Worm (Caenorhabditis elegans) whole organism, dauer: ENCODE measurements around the gene Y116A8B.1.

Experiments
- unc-62 ChIP-seq: sonication (generic microtip); optimal IDR thresholded peaks from 2 replicates; lab custom pipeline; 2017; ENCODE audit warnings: missing biosample characterization, missing genetic modification reagents, missing genetic modification characterization

Gene Y116A8B.1

ce11 chrIV:17216048-17216447 lies at the start of gene Y116A8B.1:
Gene Y116A8B.1, plus strand, starts transcription at chrIV:17216348.
- no peak for TF ChIP-seq unc-62

ce11 chrIV:17166974-17167373 lies 49.2 kb upstream of the Y116A8B.1 start, which contains the start of gene skr-12:
Gene skr-12, plus strand, starts transcription at chrIV:17167274.
- TF ChIP-seq unc-62, result no peak

ce11 chrIV:17171732-17172131 lies 44.4 kb upstream of the Y116A8B.1 start:
- no peak for TF ChIP-seq unc-62

- TF ChIP-seq unc-62, result no peak
Observed at ce11 chrIV:17174087-17174486, 42.1 kb upstream of the Y116A8B.1 start.

DNA sequence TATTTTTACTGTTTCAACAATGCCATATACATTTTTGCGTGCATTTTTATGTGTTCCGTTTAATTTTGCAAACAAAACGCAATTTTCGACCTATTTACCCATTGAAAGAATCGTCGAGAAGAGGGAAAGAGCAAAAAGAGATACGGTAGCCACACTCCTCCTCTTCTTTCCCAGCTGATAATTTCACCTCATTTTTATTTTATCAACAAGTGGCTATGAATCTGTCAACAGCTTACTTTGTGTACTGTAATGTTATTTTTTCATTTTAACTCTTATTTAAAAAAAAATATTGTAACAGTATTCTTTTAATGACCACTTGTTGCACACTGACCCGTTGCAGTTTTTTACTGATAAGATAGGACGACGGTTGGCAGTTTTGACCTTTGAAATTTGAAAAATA lies 41.2 kb upstream of the Y116A8B.1 start:
- TF ChIP-seq unc-62, result no peak

- no peak for TF ChIP-seq unc-62
Observed at ce11 chrIV:17176177-17176576, 40.0 kb upstream of the Y116A8B.1 start, which contains the start of gene C52D10.3. Gene C52D10.3, plus strand, starts transcription at chrIV:17176477.

DNA sequence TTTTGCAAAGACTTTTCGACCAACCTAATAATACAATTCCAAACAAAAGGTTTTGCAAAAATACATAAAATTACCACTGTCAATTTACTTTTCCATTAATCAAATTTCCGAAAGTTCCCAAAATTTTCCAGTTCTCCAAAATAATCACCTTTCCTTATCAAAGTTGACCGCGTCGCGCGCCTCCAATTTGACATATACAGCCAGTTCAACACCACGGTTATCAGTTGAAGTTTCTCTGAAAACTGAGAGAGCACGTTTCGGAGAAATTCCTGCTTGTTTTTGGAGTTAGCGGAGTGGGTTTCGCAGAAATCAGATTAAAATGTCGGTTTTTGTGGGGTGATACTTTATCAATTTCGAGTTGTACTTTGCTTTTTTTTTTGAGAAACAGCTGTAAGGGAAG lies 37.1 kb upstream of the Y116A8B.1 start:
- no peak for TF ChIP-seq unc-62

- TF ChIP-seq unc-62, result no peak
Observed at ce11 chrIV:17179565-17179964, 36.6 kb upstream of the Y116A8B.1 start.

ce11 chrIV:17183032-17183608 lies 33.0 kb upstream of the Y116A8B.1 start:
- TF ChIP-seq unc-62, result no peak

DNA sequence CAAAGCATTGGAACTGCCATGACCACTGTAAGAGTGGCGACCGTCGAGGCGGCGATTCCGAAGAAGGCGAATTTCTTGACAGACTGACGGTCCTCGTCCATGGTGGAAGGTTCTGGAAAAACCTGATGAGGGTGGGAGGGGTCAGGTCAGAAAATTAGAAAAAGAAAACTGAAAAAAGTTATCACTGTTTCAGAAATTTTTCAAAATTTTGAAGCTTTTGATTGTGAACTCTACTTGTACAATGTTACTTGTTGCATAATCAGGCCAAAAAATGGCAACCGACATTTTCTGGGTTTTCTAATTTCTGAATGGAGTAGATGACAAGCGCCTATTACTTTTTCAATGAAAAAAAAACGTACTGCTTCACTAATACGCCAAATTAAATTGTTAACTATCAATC lies 32.5 kb upstream of the Y116A8B.1 start, which contains the start of gene col-138:
TSS of gene col-138 (minus strand) at position 101 of the 400 bp plus-strand sequence.
- no peak for TF ChIP-seq unc-62

DNA sequence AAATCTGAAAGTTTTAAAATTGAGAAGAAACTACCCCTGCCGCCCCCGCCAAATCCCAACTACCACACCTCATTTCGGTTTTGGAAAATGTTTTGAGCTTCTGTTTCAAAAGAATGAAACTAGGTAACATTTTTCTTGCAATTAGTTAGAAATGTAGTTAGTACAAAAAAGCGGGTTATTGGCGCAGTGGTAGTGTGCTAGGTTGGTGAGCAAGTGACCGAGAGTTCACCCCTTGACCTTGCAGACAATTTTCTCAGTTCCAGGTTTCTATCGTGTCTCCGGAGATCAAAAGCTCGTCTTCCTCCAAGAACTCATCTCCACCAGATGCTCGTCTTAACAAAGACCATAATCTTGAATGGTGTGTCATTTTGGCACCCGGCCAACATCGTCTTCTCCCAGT lies 27.0 kb upstream of the Y116A8B.1 start:
- TF ChIP-seq unc-62, result no peak

ce11 chrIV:17191791-17192190 lies 24.4 kb upstream of the Y116A8B.1 start, which contains the start of gene flp-17:
Gene flp-17, minus strand, starts transcription at chrIV:17191891.
- no peak for TF ChIP-seq unc-62

DNA sequence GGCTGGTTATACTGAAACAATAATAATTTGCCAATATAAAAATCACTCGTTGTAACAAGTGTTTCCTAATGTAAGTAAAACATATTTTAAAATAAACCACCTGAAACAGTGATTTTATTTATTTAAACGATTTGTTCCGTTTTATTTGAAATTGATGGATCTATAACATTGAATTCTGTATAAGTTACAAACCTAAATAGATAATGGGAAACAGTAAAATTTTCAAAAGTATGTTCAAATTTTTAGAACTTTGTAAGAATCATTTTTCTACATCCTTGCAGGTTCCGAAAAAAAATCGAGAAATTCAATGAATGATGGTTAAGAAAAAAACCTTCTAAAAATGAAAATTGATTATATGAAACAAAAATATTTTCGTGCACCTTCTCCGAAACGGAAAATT lies 22.7 kb upstream of the Y116A8B.1 start:
- TF ChIP-seq unc-62, result no peak

DNA sequence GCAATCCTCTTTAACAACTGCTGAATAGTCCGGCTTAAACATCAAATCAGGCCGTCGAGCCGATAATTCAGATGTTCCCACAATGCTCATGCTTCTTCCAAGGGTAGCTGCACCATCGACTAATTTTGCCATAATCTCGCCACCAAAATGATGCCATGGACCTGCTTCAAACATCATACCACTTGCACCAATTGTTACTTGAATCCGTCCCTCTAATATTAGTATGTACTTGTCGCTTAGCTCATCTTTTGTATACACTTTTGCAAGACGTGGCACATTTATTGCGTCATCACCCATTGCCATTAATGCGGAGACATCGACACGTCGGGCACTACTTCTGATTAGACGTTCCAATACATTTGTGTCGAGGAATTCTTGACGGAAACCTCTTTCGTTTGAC lies 16.4 kb upstream of the Y116A8B.1 start:
- TF ChIP-seq unc-62, result no peak

DNA sequence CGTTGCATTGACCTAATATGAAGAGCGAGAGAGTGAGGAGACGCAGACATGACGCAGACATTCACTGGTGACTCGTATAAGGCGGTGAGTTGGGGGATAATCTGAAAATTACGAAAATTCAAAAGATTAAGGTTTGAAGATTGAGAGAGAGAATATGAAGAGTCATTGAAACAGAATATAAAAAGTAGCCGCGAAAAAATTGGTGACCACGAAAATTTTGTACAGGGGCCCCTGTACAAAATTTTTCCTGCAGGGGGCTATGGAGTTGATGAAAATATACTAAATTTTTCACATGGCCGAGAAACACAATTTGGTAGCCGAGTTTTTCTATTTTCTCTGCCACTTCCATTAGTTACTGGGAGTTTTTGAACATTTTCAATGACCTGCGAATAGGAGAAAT lies 9.4 kb upstream of the Y116A8B.1 start, which contains the start of gene cnnm-1:
TSS of gene cnnm-1 (minus strand) at position 101 of the 400 bp plus-strand sequence.
- TF ChIP-seq unc-62, result no peak

DNA sequence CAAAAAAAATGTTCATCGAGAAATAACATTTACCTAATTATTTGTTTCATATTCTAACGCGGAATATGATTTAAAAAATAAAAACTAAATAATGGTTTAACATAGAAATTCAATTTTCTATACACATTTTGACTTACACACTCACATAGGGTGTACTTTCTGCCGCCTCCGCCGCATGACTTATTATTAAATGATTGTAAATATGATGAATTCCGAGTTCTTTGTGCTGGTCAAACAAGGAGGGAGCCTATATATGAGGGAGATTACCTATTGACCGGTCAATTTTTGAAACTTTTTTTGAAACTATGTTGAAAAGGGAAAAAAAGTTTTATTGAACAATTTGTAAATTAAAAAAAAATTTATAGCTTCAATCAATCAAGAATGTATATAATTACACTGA lies 8.3 kb upstream of the Y116A8B.1 start:
- TF ChIP-seq unc-62, result no peak

- no peak for TF ChIP-seq unc-62
Observed at ce11 chrIV:17209309-17209708, 6.8 kb upstream of the Y116A8B.1 start.

DNA sequence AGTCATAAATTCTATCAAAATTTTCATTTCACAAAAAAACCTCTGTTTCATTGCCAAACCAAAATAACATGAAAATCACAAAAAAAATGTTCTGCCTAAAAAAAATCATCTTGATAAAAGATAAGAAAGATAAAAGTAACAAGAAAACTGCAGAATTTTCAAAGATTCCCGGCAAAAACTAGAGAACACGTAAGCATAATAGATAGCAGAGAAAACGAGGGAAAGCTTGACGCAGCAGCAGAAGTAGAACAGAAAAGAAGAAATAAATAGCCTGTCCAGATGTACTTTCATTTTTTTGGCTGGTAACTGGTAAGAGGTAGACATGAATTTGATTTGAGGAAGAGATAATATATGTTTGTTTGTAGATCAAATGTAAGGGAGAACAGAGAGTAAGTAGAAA lies 5.4 kb upstream of the Y116A8B.1 start:
- no peak for TF ChIP-seq unc-62

DNA sequence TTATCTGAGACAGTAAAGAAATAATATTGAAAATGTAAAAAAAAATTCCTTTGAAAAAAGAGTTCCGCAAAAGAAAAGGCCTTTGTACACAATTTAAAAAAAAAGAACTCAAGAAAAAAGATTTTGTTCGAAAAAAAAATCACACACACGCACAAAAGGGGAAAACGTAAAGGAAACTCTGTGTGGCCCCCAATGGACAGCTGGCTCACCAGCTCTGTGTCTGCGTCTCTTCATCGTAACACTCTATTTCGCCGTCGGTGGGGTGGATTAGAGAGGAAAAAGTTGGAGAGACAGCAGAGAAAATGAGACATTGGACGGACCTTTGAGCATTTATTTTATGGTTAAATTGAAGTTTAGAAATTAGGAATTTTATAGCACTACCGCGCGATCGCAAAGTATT lies 1.1 kb upstream of the Y116A8B.1 start:
- no peak for TF ChIP-seq unc-62
